Worm (Caenorhabditis elegans) whole organism, L2 larva: ENCODE results near the gene nprl-3.

Source experiments
- F13H6.1 ChIP-seq: sonication (generic microtip); optimal IDR thresholded peaks from 2 replicates; lab custom pipeline; 2016; ENCODE audit warnings: missing genetic modification characterization, missing compliant biosample characterization
- R02D3.7 ChIP-seq: fragments of 150-350 bp; optimal IDR thresholded peaks from 2 replicates; lab custom pipeline; 2014; ENCODE audit warnings: missing biosample characterization, missing genetic modification characterization
- ZK546.5 ChIP-seq: sonication (generic microtip); optimal IDR thresholded peaks from 2 replicates; lab custom pipeline; 2017; ENCODE audit warnings: missing biosample characterization, missing genetic modification characterization
- alr-1 ChIP-seq: fragments of 150-350 bp; optimal IDR thresholded peaks from 2 replicates; lab custom pipeline; 2014; ENCODE audit warnings: missing biosample characterization, missing genetic modification characterization
- ama-1 ChIP-seq: fragments of 150-350 bp; optimal IDR thresholded peaks from 2 replicates; lab custom pipeline; 2018; ENCODE audit warnings: inconsistent platforms
- ceh-16 ChIP-seq: fragments of 150-350 bp; optimal IDR thresholded peaks from 2 replicates; lab custom pipeline; 2014; ENCODE audit warnings: missing biosample characterization, missing genetic modification characterization
- crh-2 ChIP-seq: sonication (generic microtip); optimal IDR thresholded peaks from 2 replicates; lab custom pipeline; 2017; ENCODE audit warnings: missing biosample characterization, missing genetic modification characterization
- egl-27 ChIP-seq: sonication (generic microtip); optimal IDR thresholded peaks from 3 replicates; lab custom pipeline; 2017; ENCODE audit warnings: missing biosample characterization, missing genetic modification reagents, missing genetic modification characterization
- elt-1 ChIP-seq: fragments of 150-350 bp; optimal IDR thresholded peaks from 2 replicates; lab custom pipeline; 2014; ENCODE audit warnings: missing biosample characterization, missing genetic modification characterization
- elt-3 ChIP-seq: sonication (generic microtip); optimal IDR thresholded peaks from 2 replicates; lab custom pipeline; 2017; ENCODE audit warnings: missing biosample characterization, missing genetic modification characterization
- fos-1 ChIP-seq: fragments of 150-350 bp; optimal IDR thresholded peaks from 2 replicates; lab custom pipeline; 2014; ENCODE audit warnings: missing biosample characterization, missing genetic modification characterization
- gmeb-1 ChIP-seq: fragments of 150-350 bp; optimal IDR thresholded peaks from 2 replicates; lab custom pipeline; 2014; ENCODE audit warnings: missing biosample characterization, missing genetic modification characterization
- lin-11 ChIP-seq: fragments of 150-350 bp; sonication (generic microtip); optimal IDR thresholded peaks from 2 replicates; lab custom pipeline; 2014; ENCODE audit warnings: missing biosample characterization, missing genetic modification characterization, inconsistent platforms, mixed read lengths
- lin-13 ChIP-seq: fragments of 150-350 bp; optimal IDR thresholded peaks from 2 replicates; lab custom pipeline; 2014; ENCODE audit warnings: missing biosample characterization, missing genetic modification reagents, missing genetic modification characterization
- lin-39 ChIP-seq: fragments of 150-350 bp; optimal IDR thresholded peaks from 2 replicates; lab custom pipeline; 2014; ENCODE audit warnings: missing biosample characterization, missing genetic modification reagents, missing genetic modification characterization
- lsy-2 ChIP-seq, 2 experiments: fragments of 150-350 bp in 1 of 2; sonication (generic microtip) in 1 of 2; optimal IDR thresholded peaks; 2 replicates each; lab custom pipeline; 2014 to 2017; ENCODE audit warnings: missing biosample characterization in 2 of 2, missing genetic modification characterization in 2 of 2
- mbf-1 ChIP-seq: sonication (generic microtip); optimal IDR thresholded peaks from 2 replicates; lab custom pipeline; 2017; ENCODE audit warnings: missing biosample characterization, missing genetic modification characterization
- nhr-10 ChIP-seq: sonication (generic microtip); optimal IDR thresholded peaks from 2 replicates; lab custom pipeline; 2017; ENCODE audit warnings: missing biosample characterization, missing genetic modification characterization
- nhr-11 ChIP-seq: fragments of 150-350 bp; optimal IDR thresholded peaks from 2 replicates; lab custom pipeline; 2014; ENCODE audit warnings: missing biosample characterization, missing genetic modification characterization
- nhr-12 ChIP-seq: fragments of 150-350 bp; optimal IDR thresholded peaks from 2 replicates; lab custom pipeline; 2014; ENCODE audit warnings: missing biosample characterization, missing genetic modification characterization
- nhr-23 ChIP-seq: fragments of 150-350 bp; optimal IDR thresholded peaks from 2 replicates; lab custom pipeline; 2014; ENCODE audit warnings: missing biosample characterization, missing genetic modification reagents, missing genetic modification characterization
- nhr-6 ChIP-seq: fragments of 150-350 bp; optimal IDR thresholded peaks from 2 replicates; lab custom pipeline; 2014; ENCODE audit warnings: missing biosample characterization, missing genetic modification characterization
- peb-1 ChIP-seq: fragments of 150-350 bp; optimal IDR thresholded peaks from 2 replicates; lab custom pipeline; 2014; ENCODE audit warnings: missing biosample characterization, missing genetic modification characterization
- sem-4 ChIP-seq: fragments of 150-350 bp; optimal IDR thresholded peaks from 2 replicates; lab custom pipeline; 2014; ENCODE audit warnings: missing biosample characterization, missing genetic modification reagents, missing genetic modification characterization
- sma-3 ChIP-seq: sonication (generic microtip); optimal IDR thresholded peaks from 2 replicates; lab custom pipeline; 2016; ENCODE audit warnings: missing genetic modification reagents, missing genetic modification characterization, missing compliant biosample characterization
- snpc-4 ChIP-seq: fragments of 150-350 bp; optimal IDR thresholded peaks from 2 replicates; lab custom pipeline; 2014; ENCODE audit warnings: missing biosample characterization, missing genetic modification characterization
- unc-39 ChIP-seq: fragments of 150-350 bp; optimal IDR thresholded peaks from 2 replicates; lab custom pipeline; 2014; ENCODE audit warnings: missing biosample characterization, missing genetic modification characterization
- unc-55 ChIP-seq: fragments of 150-350 bp; sonication (generic microtip); optimal IDR thresholded peaks from 3 replicates; lab custom pipeline; 2014; ENCODE audit warnings: missing biosample characterization, missing genetic modification reagents, missing genetic modification characterization
- zag-1 ChIP-seq: fragments of 150-350 bp; optimal IDR thresholded peaks from 2 replicates; lab custom pipeline; 2014; ENCODE audit warnings: missing biosample characterization, missing genetic modification characterization
- ztf-1 ChIP-seq: fragments of 200-800 bp; sonication (Bioruptor generic); conservative IDR thresholded peaks from 2 replicates; pipeline ENCODE4 v1.3.6; 2022; ENCODE audit warnings: missing genetic modification characterization, missing compliant biosample characterization
- ztf-11 ChIP-seq: sonication (generic microtip); optimal IDR thresholded peaks from 2 replicates; lab custom pipeline; 2017; ENCODE audit warnings: missing biosample characterization, missing genetic modification characterization
- ztf-4 ChIP-seq: fragments of 150-350 bp; optimal IDR thresholded peaks from 2 replicates; lab custom pipeline; 2014; ENCODE audit warnings: missing biosample characterization, missing genetic modification characterization

The nprl-3 gene

DNA sequence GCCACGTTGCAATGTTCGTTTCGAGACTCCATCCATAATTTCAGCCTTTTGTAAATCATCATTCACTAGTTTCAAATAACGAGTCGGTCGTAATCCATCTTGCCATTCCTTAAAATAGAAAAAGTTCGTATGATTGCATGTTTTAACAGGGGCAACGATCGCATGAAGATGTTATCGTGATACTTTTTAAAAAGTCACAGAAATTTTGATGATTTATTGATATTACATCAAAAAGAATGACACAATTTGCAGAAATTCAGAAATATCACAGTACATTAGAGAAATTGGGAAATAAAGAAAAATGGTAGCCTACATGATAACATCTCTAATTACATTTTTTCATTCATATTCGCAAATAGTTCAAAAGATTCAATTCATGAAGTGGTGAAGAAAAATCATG, 24.0 kb upstream of the nprl-3 start:
- no peak for TF ChIP-seq peb-1 (tag; lab: Kevin White, UChicago)
- no peak for TF ChIP-seq lsy-2 (tag; optimal IDR thresholded peaks at IDR 0.05; lab: Kevin White, UChicago)
- no peak for TF ChIP-seq unc-55 (GFP tag; lab: Kevin White, UChicago)
- no peak for TF ChIP-seq egl-27 (tag; lab: Kevin White, UChicago)
- no peak for TF ChIP-seq elt-1
- TF ChIP-seq snpc-4 (tag; lab: Kevin White, UChicago): no peak
- no peak for TF ChIP-seq zag-1
- TF ChIP-seq sem-4: no peak
- TF ChIP-seq F13H6.1 (tag; lab: Kevin White, UChicago): no peak
- TF ChIP-seq nhr-6: no peak
- no peak for TF ChIP-seq ztf-4 (tag; lab: Kevin White, UChicago)
- no peak for TF ChIP-seq ZK546.5 (tag; lab: Kevin White, UChicago)
- TF ChIP-seq sma-3 (GFP tag; lab: Kevin White, UChicago): no peak
- no peak for TF ChIP-seq lin-39 (tag; lab: Kevin White, UChicago)
- TF ChIP-seq nhr-23: no peak
- TF ChIP-seq lin-11: no peak
- TF ChIP-seq lin-13 (GFP tag; lab: Kevin White, UChicago): no peak

DNA sequence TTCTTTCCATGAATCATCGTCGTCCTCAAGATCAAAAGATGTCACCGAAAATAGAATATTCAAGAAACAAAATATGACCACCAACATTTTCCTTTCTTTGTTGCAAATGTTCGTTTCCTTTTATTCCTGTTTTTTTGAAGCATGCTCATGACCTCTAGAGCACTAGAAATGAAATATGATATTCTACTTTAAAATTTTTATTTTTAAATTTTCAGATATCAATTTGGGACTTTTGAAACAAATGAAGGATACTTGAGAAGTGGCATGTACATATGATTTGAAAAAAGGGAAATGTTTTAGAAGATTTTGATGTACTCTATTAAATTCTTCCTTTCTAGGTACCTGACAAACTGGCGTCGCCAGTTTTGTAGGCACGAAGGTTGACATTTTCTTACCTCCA, 22.1 kb upstream of the nprl-3 start, which contains the start of gene K07H8.11:
Gene K07H8.11, minus strand, starts transcription at position 101 of the 400 bp plus-strand sequence.
- TF ChIP-seq alr-1 (no peak), ZK546.5 (tag; lab: Kevin White, UChicago) (no peak), mbf-1 (tag; lab: Kevin White, UChicago) (no peak), ceh-16 (tag; lab: Kevin White, UChicago) (no peak), gmeb-1 (tag; lab: Kevin White, UChicago) (no peak)
- TF ChIP-seq, all 48 proteins: peak for 0

DNA sequence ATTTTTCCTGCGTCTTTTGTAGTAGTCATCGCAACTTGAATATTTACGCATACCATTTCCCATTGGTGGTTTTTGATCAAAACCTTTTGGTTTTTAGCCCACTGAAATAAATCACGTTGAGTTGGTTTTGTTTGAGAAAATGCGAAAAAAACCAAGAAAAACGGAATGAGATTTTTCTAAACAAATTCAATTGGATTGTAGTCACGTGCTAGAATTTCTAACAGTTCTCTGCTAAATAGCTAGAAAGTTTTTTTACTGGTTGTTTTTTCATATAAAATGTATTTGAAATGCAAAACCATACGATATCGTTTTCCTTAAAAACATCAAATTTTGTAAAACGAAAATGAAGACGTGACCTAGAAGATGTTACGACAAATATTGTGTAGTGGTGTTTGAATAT, 20.7 kb upstream of the nprl-3 start, which contains the start of gene K07H8.12:
Gene K07H8.12, minus strand, starts transcription at position 101 of the 400 bp plus-strand sequence.
- no peak for TF ChIP-seq lin-11
- TF ChIP-seq nhr-12: no peak
- TF ChIP-seq, all 48 proteins: peak for 0

DNA sequence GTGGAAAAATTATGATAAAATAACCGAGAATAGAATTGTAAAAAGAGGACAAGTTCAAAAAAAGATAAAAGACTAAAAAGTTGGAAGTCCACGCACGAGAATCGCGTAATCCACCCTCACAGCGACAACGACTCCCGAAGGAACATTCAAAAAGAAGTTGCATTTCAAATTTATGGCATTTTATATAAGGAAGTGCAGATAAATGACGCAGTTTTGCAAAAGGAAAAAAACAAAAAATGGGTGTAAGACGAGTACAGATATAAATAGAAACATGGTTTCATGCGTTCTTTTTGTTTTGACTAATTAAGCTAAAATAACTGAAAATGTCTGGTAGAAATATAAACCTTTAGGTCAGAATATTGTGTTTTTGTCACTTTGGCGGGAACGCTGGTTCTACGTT, 14.1 kb upstream of the nprl-3 start:
- TF ChIP-seq lsy-2 (tag; optimal IDR thresholded peaks at IDR 0.05; lab: Kevin White, UChicago) (no peak), unc-55 (GFP tag; lab: Kevin White, UChicago) (peak; percentile 63)

DNA sequence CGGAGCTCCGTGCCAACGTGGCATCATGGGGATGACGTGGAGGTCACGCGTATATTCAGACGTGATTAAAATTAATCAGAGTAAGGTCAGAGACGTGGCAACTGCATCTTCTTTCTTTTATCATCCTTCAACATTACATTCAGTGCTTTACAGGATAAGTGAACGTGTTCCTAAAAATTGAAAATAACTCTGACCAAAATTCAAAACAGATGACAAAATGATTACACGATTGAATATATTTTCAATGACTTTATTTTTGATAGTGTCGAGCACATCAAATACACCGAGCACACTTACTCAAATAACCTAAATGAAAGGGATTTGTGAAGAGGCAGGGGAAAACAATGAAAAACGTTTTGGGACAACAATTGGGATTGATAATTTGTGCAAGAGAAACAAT, 10.9 kb upstream of the nprl-3 start, which contains the start of gene K07H8.9:
Gene K07H8.9, minus strand, starts transcription at position 125 of the 400 bp plus-strand sequence.
- TF ChIP-seq nhr-11: no peak
- TF ChIP-seq nhr-10 (tag; lab: Kevin White, UChicago): no peak
- TF ChIP-seq nhr-12: no peak
- no peak for TF ChIP-seq elt-3 (tag; lab: Kevin White, UChicago)
- TF ChIP-seq ceh-16 (tag; lab: Kevin White, UChicago): no peak
- TF ChIP-seq alr-1: no peak
- TF ChIP-seq ama-1 (lab: Kevin White, UChicago): no peak

DNA sequence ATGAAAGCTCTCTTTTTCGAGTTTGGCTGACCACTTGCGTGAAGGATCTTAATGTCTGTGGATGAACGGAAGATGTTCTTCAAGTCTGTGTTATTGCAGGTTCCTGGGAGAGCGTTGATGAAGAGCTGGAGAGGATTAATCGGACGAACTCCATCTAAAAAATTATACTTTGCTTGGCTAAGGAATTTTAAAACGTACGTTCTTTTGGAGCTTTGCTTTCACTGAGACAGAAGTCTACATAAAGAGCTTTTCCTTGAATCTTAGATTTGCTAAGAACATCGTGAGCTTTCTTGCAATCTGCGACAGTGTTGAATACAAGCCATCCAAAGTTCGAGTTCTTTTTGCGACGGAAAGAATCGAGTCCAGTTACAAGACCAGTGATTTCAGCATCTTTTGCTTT, 10.0 kb upstream of the nprl-3 start:
- TF ChIP-seq snpc-4 (tag; lab: Kevin White, UChicago): no peak
- TF ChIP-seq zag-1: no peak
- TF ChIP-seq crh-2 (tag; lab: Kevin White, UChicago): no peak
- TF ChIP-seq fos-1 (tag; lab: Kevin White, UChicago): no peak
- no peak for TF ChIP-seq sma-3 (GFP tag; lab: Kevin White, UChicago)
- no peak for TF ChIP-seq R02D3.7 (tag; lab: Kevin White, UChicago)
- TF ChIP-seq, all 48 proteins: peak for 0

DNA sequence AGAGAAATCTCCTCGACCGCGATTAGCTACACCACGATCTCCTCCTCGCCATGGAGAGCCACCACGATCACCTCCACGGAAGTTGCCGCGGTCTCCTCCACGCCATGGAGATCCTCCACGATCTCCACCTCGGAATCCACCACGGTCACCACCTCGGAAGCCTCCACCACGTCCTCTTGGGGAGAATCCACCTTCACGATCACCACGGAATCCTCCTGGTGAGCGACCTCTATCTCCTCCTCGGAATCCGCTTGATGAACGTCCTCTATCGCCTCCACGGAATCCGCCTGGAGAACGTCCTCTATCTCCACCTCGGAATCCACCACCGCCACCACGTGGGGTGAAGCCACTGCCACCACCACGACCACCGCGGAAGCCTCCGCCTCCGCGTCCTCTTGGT, 8.2 kb upstream of the nprl-3 start:
- TF ChIP-seq ztf-11 (no peak), F13H6.1 (tag; lab: Kevin White, UChicago) (no peak), ceh-16 (tag; lab: Kevin White, UChicago) (no peak), peb-1 (tag; lab: Kevin White, UChicago) (no peak), unc-39 (tag; lab: Kevin White, UChicago) (no peak), ama-1 (lab: Kevin White, UChicago) (no peak), lin-13 (GFP tag; lab: Kevin White, UChicago) (no peak), fos-1 (tag; lab: Kevin White, UChicago) (no peak), ztf-1 (GFP tag; lab: Robert Waterston, UW) (no peak)
